Fruit fly (Drosophila melanogaster): ENCODE data around the gene Lcp65Ae.

dm6 chr3L:6138586-6138985, 668 bp upstream of the Lcp65Ae start:
- TF ChIP-seq OdsH (GFP tag; optimal IDR thresholded peaks at IDR 0.05) (no peak), Ets21C (GFP tag; optimal IDR thresholded peaks at IDR 0.05) (no peak), fkh (GFP tag; optimal IDR thresholded peaks at IDR 0.05) (no peak), cyc (GFP tag; optimal IDR thresholded peaks at IDR 0.05) (no peak), CG31627 (GFP tag; optimal IDR thresholded peaks at IDR 0.05) (no peak), CG6276 (GFP tag; optimal IDR thresholded peaks at IDR 0.05) (no peak), net (GFP tag; optimal IDR thresholded peaks at IDR 0.05) (no peak), Hr39 (GFP tag; optimal IDR thresholded peaks at IDR 0.05) (no peak), eg (GFP tag; IDR thresholded peaks at IDR 0.05) (no peak)
